Worm (Caenorhabditis elegans) whole organism, L1 larva: ENCODE results near the gene srx-101.

Experiments
- alr-1 ChIP-seq: fragments of 200-800 bp; sonication (Bioruptor generic); optimal IDR thresholded peaks from 2 replicates; lab custom pipeline; 2018; ENCODE audit warnings: borderline replicate concordance, mild to moderate bottlenecking, missing genetic modification characterization, missing compliant biosample characterization
- aly-2 ChIP-seq: fragments of 150-350 bp; optimal IDR thresholded peaks from 2 replicates; lab custom pipeline; 2014; ENCODE audit warnings: missing biosample characterization, missing genetic modification characterization
- ceh-63 ChIP-seq: fragments of 200-800 bp; sonication (Bioruptor generic); optimal IDR thresholded peaks from 2 replicates; lab custom pipeline; 2018; ENCODE audit warnings: mild to moderate bottlenecking, missing genetic modification characterization, missing compliant biosample characterization
- dpl-1 ChIP-seq, 3 experiments: fragments of 150-350 bp in 2 of 3; sonication (generic microtip) in 1 of 3; optimal IDR thresholded peaks; 2 replicates each; lab custom pipeline; 2014 to 2017; ENCODE audit warnings: missing biosample characterization in 3 of 3, missing genetic modification characterization in 3 of 3, missing genetic modification reagents in 3 of 3
- jun-1 ChIP-seq: fragments of 150-350 bp; optimal IDR thresholded peaks from 2 replicates; lab custom pipeline; 2014; ENCODE audit warnings: missing biosample characterization, missing genetic modification reagents, missing genetic modification characterization
- lin-13 ChIP-seq: fragments of 150-350 bp; optimal IDR thresholded peaks from 2 replicates; lab custom pipeline; 2014; ENCODE audit warnings: missing biosample characterization, missing genetic modification reagents, missing genetic modification characterization
- nhr-28 ChIP-seq: fragments of 150-350 bp; optimal IDR thresholded peaks from 2 replicates; lab custom pipeline; 2014; ENCODE audit warnings: missing biosample characterization, missing genetic modification characterization
- pax-3 ChIP-seq: fragments of 200-800 bp; sonication (Bioruptor generic); optimal IDR thresholded peaks from 2 replicates; lab custom pipeline; 2018; ENCODE audit warnings: mild to moderate bottlenecking, missing genetic modification characterization, moderate library complexity, missing compliant biosample characterization
- snpc-4 ChIP-seq: fragments of 150-350 bp; optimal IDR thresholded peaks from 2 replicates; lab custom pipeline; 2014; ENCODE audit warnings: missing biosample characterization, missing genetic modification characterization
- ztf-4 ChIP-seq: fragments of 150-350 bp; optimal IDR thresholded peaks from 2 replicates; lab custom pipeline; 2014; ENCODE audit warnings: missing biosample characterization, missing genetic modification characterization

DNA sequence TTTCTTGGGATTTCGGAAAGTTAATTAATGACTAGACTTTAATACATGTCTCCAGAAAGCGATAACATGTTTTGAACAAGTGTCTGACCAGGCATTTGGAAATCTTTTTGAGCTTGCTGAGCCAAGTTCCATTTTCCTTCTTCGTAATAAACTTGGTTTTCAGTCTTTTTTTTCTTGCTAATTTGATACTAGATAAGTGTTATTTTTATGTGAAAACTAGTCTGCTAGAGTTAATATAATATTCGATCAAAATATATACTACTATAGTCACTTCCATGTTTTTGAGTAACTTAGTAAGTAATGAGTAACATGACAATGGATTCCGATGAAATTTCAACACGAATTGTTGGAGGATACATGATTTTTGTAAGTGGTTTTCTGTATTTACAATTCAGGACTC is 18.7 kb upstream of the srx-101 start, which contains the start of gene srx-110:
- no peak for TF ChIP-seq dpl-1 (GFP tag; optimal IDR thresholded peaks at IDR 0.05; lab: Kevin White, UChicago)
- TF ChIP-seq nhr-28 (tag; lab: Kevin White, UChicago) = no peak
- TF ChIP-seq alr-1 (tag; lab: Kevin White, UChicago) = no peak
- TF ChIP-seq pax-3 (tag; lab: Kevin White, UChicago) = no peak
- TF ChIP-seq snpc-4 (tag; lab: Kevin White, UChicago) = no peak
- no peak for TF ChIP-seq lin-13 (GFP tag; lab: Kevin White, UChicago)
- TF ChIP-seq aly-2 (tag; lab: Kevin White, UChicago) = no peak
- no peak for TF ChIP-seq jun-1 (tag; lab: Kevin White, UChicago)
- no peak for TF ChIP-seq ceh-63
- no peak for TF ChIP-seq ztf-4 (tag; lab: Kevin White, UChicago)
